Worm (Caenorhabditis elegans): ENCODE results near the gene vps-18.

DNA sequence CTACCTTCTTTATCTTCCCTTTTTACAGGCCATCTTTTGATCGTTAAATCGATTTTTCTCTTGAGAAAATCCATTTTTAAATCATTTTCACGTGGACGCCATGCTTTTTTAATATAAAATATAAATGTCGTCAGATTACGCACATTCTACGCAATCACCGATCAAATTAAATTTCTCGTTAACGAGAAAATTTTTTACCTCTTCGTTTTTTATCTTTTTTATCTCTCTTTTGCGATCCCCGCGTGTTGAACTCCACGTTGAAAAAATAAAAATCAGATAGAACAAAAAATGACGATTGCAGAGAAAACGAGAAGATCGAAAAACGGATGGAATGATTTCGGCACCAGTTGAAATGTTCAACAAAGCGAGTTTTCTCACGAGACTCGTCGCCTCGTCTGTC, 41.0 kb upstream of the vps-18 start, which contains the start of gene bpnt-1:
- TF ChIP-seq pqm-1 (tag; optimal IDR thresholded peaks at IDR 0.05) (no peak), elt-3 (tag; optimal IDR thresholded peaks at IDR 0.05) (peak in 1 of 6 experiments; percentile 44), ama-1 (optimal IDR thresholded peaks at IDR 0.05) (no peak), nhr-85 (tag) (peak; percentile 65), snpc-4 (tag; optimal IDR thresholded peaks at IDR 0.05) (no peak), nhr-76 (tag; optimal IDR thresholded peaks at IDR 0.05) (no peak), lin-35 (GFP tag; optimal IDR thresholded peaks at IDR 0.05) (no peak), lin-15B (tag; optimal IDR thresholded peaks at IDR 0.05) (no peak), zag-1 (tag; optimal IDR thresholded peaks at IDR 0.05) (no peak)
